Fruit fly (Drosophila melanogaster) Kc167 (cell line): Measurements from ENCODE around the gene CG13053.

ENCODE experiments used
- Myc ChIP-seq: fragments of >200 bp; optimal IDR thresholded peaks from 2 replicates; lab custom pipeline; 2017; ENCODE audit warnings: missing external identifiers
- Sin3A ChIP-seq: fragments of >200 bp; optimal IDR thresholded peaks from 2 replicates; lab custom pipeline; 2018; ENCODE audit warnings: missing external identifiers
- h ChIP-seq: fragments of >200 bp; optimal IDR thresholded peaks from 3 replicates; lab custom pipeline; 2018; ENCODE audit warnings: missing external identifiers
- insv ChIP-seq: fragments of >200 bp; optimal IDR thresholded peaks from 3 replicates; lab custom pipeline; 2018; ENCODE audit warnings: missing external identifiers
- psq ChIP-seq: fragments of >200 bp; optimal IDR thresholded peaks from 2 replicates; lab custom pipeline; 2017; ENCODE audit warnings: missing external identifiers
- ttk ChIP-seq: sonication (Bioruptor generic); optimal IDR thresholded peaks from 2 replicates; lab custom pipeline; 2017; ENCODE audit warnings: missing external identifiers

- no peak for TF ChIP-seq ttk
- TF ChIP-seq h: no peak
- no peak for TF ChIP-seq psq (lab: Kevin White, UChicago)
- no peak for TF ChIP-seq Sin3A (lab: Kevin White, UChicago)
- TF ChIP-seq Myc (lab: Kevin White, UChicago): no peak
- TF ChIP-seq insv (lab: Kevin White, UChicago): no peak
Measured at dm6 chr3L:16308380-16308779, 48.9 kb upstream of the CG13053 start, which contains the start of gene CG13042.
